Worm (Caenorhabditis elegans) whole organism, early embryonic: ENCODE data around the gene ZK945.8.

Experiments used
- B0310.2 ChIP-seq: sonication (generic microtip); optimal IDR thresholded peaks from 2 replicates; lab custom pipeline; 2016; ENCODE audit warnings: mild to moderate bottlenecking, missing genetic modification characterization, missing compliant biosample characterization
- F13C5.2 ChIP-seq: sonication (generic microtip); optimal IDR thresholded peaks from 2 replicates; lab custom pipeline; 2017; ENCODE audit warnings: mild to moderate bottlenecking, missing genetic modification characterization, inconsistent platforms, missing compliant biosample characterization
- aly-1 ChIP-seq: sonication (generic microtip); optimal IDR thresholded peaks from 2 replicates; lab custom pipeline; 2016; ENCODE audit warnings: missing genetic modification characterization, missing compliant biosample characterization
- ama-1 ChIP-seq: fragments of 150-350 bp; optimal IDR thresholded peaks from 2 replicates; lab custom pipeline; 2014
- ceh-13 ChIP-seq: fragments of 200-800 bp; sonication (Bioruptor generic); optimal IDR thresholded peaks from 2 replicates; lab custom pipeline; 2018; ENCODE audit warnings: mild to moderate bottlenecking, missing genetic modification characterization, missing compliant biosample characterization
- ceh-36 ChIP-seq: sonication (generic microtip); optimal IDR thresholded peaks from 2 replicates; lab custom pipeline; 2016; ENCODE audit warnings: missing genetic modification characterization, inconsistent platforms, missing compliant biosample characterization
- ets-7 ChIP-seq: sonication (generic microtip); optimal IDR thresholded peaks from 2 replicates; lab custom pipeline; 2016; ENCODE audit warnings: missing genotype, missing genetic modification characterization, missing compliant biosample characterization
- flt-1 ChIP-seq: fragments of 200-800 bp; sonication (Bioruptor generic); IDR thresholded peaks from 2 replicates; pipeline ENCODE4 v1.3.6; 2022; ENCODE audit warnings: missing genetic modification characterization, missing compliant biosample characterization
- hmbx-1 ChIP-seq: sonication (generic microtip); optimal IDR thresholded peaks from 2 replicates; lab custom pipeline; 2016; ENCODE audit warnings: mild to moderate bottlenecking, missing genetic modification characterization, missing compliant biosample characterization
- hmg-4 ChIP-seq: fragments of 200-800 bp; sonication (Bioruptor generic); optimal IDR thresholded peaks from 2 replicates; lab custom pipeline; 2018; ENCODE audit warnings: mild to moderate bottlenecking, missing genetic modification characterization, missing compliant biosample characterization
- hnd-1 ChIP-seq: sonication (generic microtip); optimal IDR thresholded peaks from 2 replicates; lab custom pipeline; 2016; ENCODE audit warnings: missing genetic modification characterization, missing compliant biosample characterization
- pes-1 ChIP-seq: fragments of 200-800 bp; sonication (Bioruptor generic); IDR thresholded peaks from 2 replicates; pipeline ENCODE4 v1.3.6; 2022; ENCODE audit warnings: missing genetic modification reagents, missing genetic modification characterization, missing compliant biosample characterization
- scrt-1 ChIP-seq: fragments of 200-800 bp; sonication (Bioruptor generic); IDR thresholded peaks from 2 replicates; pipeline ENCODE4 v1.3.6; 2022; ENCODE audit warnings: missing genetic modification characterization, missing compliant biosample characterization
- sea-1 ChIP-seq: fragments of 200-800 bp; sonication (Bioruptor generic); conservative IDR thresholded peaks from 2 replicates; pipeline ENCODE4 v1.3.6; 2022; ENCODE audit warnings: missing genetic modification characterization, missing compliant biosample characterization
- tbx-11 ChIP-seq: fragments of 200-800 bp; sonication (Bioruptor generic); IDR thresholded peaks from 2 replicates; pipeline ENCODE4 v1.3.6; 2022; ENCODE audit warnings: missing genetic modification characterization, missing compliant biosample characterization
- tbx-37 ChIP-seq: fragments of 200-800 bp; sonication (Bioruptor generic); conservative IDR thresholded peaks from 2 replicates; pipeline ENCODE4 v1.3.6; 2022; ENCODE audit warnings: missing genetic modification reagents, missing genetic modification characterization, missing compliant biosample characterization
- tra-4 ChIP-seq: sonication (generic microtip); optimal IDR thresholded peaks from 2 replicates; lab custom pipeline; 2017; ENCODE audit warnings: missing genetic modification characterization, missing compliant biosample characterization

Gene ZK945.8

DNA sequence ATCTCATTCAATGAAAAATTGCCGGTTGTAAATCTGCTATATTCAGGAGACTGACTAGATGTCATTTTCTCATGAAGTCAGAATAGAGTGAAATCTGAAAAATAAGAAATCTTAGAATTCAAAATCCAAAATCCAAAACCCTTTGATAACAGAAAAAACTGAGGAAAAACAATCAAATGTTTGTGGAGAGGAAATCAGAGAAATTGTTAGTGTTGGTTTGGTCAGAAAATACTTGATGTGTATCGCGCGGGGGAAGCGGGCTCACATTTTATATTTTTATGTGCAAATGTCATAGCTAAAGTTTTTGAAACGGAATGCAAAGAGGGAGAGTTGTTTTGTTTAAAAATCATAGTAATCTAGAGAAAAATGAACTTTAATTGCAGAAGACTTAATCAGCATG is 23.3 kb downstream of the ZK945.8 start, which contains the start of gene F27E5.5:
Gene F27E5.5, minus strand, starts transcription at position 101 of the 400 bp plus-strand sequence.
- TF ChIP-seq sea-1 (GFP tag; lab: Robert Waterston, UW) = no peak
- no peak for TF ChIP-seq ceh-13
- TF ChIP-seq ama-1 (lab: Kevin White, UChicago) = no peak
- TF ChIP-seq ets-7 (tag; lab: Kevin White, UChicago) = no peak
- TF ChIP-seq aly-1 (tag; lab: Kevin White, UChicago) = no peak
- TF ChIP-seq B0310.2 (tag; lab: Kevin White, UChicago) = no peak
- TF ChIP-seq flt-1 (GFP tag; lab: Robert Waterston, UW) = no peak
- TF ChIP-seq F13C5.2 (tag; lab: Kevin White, UChicago) = no peak
- TF ChIP-seq hmbx-1 (tag; lab: Kevin White, UChicago) = no peak
- no peak for TF ChIP-seq ceh-36
- no peak for TF ChIP-seq scrt-1 (GFP tag; lab: Robert Waterston, UW)

DNA sequence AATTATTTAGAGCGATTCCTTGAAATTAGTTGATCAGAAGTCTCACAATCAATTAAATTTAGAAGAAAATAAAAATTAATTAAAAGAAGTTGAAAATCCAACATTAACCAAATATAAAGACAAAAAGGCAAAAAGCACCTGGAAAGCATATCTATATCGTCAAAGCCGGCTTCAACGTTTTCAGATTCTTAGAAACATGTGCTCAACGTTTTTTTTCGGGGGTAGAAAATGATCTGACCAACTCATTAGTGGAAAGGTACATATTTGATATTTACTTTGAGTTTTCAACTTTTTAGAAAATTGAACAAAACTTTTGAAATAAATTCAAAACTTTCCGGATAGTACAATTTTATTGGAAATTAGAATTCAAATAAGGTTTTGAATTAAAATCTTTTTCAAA is 24.4 kb downstream of the ZK945.8 start:
- no peak for TF ChIP-seq F13C5.2 (tag; lab: Kevin White, UChicago)
- TF ChIP-seq scrt-1 (GFP tag; lab: Robert Waterston, UW) = no peak
- TF ChIP-seq tra-4 (tag; lab: Kevin White, UChicago) = no peak
- TF ChIP-seq hnd-1 (tag; lab: Kevin White, UChicago) = no peak
- TF ChIP-seq hmg-4 (GFP tag; lab: Kevin White, UChicago) = no peak
- TF ChIP-seq aly-1 (tag; lab: Kevin White, UChicago) = no peak
- TF ChIP-seq ets-7 (tag; lab: Kevin White, UChicago) = no peak
- no peak for TF ChIP-seq flt-1 (GFP tag; lab: Robert Waterston, UW)
- TF ChIP-seq ceh-36 = no peak
- no peak for TF ChIP-seq B0310.2 (tag; lab: Kevin White, UChicago)
- TF ChIP-seq ama-1 (lab: Kevin White, UChicago) = no peak
- TF ChIP-seq ceh-13 = no peak
- no peak for TF ChIP-seq hmbx-1 (tag; lab: Kevin White, UChicago)
- no peak for TF ChIP-seq tbx-37 (GFP tag; lab: Robert Waterston, UW)
- TF ChIP-seq pes-1 (GFP tag; lab: Robert Waterston, UW) = no peak

DNA sequence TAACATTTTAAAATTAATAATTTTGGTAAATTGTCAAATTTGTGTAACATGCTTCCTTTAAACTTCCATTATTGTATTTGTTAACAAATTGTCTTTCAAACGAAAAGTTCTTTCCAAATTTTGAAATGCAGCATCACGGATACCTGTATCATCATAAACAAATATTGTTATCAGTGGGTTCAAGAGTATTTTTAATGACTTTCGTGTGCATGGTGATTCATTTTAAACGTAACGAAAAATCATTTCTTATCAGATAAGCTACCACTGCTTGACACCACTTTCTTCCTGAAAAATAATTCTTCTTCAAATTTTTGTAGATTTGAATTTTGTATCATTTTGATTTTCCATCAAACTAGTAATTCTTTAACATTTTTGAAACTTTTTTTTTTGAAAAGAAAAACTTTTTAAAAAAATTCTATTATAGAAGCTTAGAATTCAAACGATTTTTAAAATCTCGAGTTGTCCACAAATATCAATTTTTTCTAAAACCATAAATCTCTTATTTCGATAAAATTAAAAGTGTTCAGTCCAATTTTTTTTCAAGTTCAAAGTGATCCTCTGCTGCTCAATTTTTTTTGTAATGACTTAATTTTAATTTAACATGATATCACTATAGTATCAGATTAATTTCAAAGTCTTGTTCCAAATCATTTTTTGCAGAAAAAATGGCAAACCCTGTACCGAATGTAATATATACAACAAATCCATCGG is 26.0 kb downstream of the ZK945.8 start, which contains the start of gene F27E5.9:
Gene F27E5.9, plus strand, starts transcription at position 661 of the 711 bp plus-strand sequence.
- no peak for TF ChIP-seq B0310.2 (tag; lab: Kevin White, UChicago)
- no peak for TF ChIP-seq flt-1 (GFP tag; lab: Robert Waterston, UW)
- no peak for TF ChIP-seq ets-7 (tag; lab: Kevin White, UChicago)
- TF ChIP-seq ceh-13 = no peak
- TF ChIP-seq ama-1 (lab: Kevin White, UChicago) = no peak
- no peak for TF ChIP-seq tra-4 (tag; lab: Kevin White, UChicago)
- TF ChIP-seq sea-1 (GFP tag; lab: Robert Waterston, UW) = no peak
- TF ChIP-seq hmg-4 (GFP tag; lab: Kevin White, UChicago) = no peak
- TF ChIP-seq F13C5.2 (tag; lab: Kevin White, UChicago) = no peak
- no peak for TF ChIP-seq aly-1 (tag; lab: Kevin White, UChicago)
- no peak for TF ChIP-seq hmbx-1 (tag; lab: Kevin White, UChicago)
- no peak for TF ChIP-seq scrt-1 (GFP tag; lab: Robert Waterston, UW)
- no peak for TF ChIP-seq tbx-11 (GFP tag; lab: Robert Waterston, UW)
- TF ChIP-seq hnd-1 (tag; lab: Kevin White, UChicago) = no peak
- TF ChIP-seq ceh-36 = no peak
- TF ChIP-seq tbx-37 (GFP tag; lab: Robert Waterston, UW) = no peak
- no peak for TF ChIP-seq pes-1 (GFP tag; lab: Robert Waterston, UW)

DNA sequence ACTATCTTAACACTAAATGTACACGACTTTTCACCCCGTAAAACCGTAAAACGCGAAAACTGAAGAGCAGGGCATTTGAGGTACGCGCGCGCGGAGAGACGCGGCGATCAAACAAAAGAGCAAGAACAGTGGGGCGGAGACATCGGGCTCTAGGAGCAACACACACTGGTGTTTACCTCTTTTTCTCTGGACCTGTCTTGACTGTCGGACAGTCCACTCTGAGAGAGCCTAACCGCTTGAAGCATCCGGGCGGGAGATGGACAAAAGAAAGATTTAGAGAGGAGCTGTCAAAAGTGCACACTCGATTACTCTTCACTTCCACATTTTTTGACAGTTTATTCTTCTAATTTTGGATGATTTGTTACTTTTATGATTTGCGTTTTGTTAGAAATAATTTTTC is 28.3 kb downstream of the ZK945.8 start:
- TF ChIP-seq ceh-13 (no peak), aly-1 (tag; lab: Kevin White, UChicago) (no peak), sea-1 (GFP tag; lab: Robert Waterston, UW) (no peak), ets-7 (tag; lab: Kevin White, UChicago) (no peak), ceh-36 (no peak), flt-1 (GFP tag; lab: Robert Waterston, UW) (no peak), hnd-1 (tag; lab: Kevin White, UChicago) (no peak), B0310.2 (tag; lab: Kevin White, UChicago) (no peak), F13C5.2 (tag; lab: Kevin White, UChicago) (no peak), ama-1 (lab: Kevin White, UChicago) (no peak), tbx-37 (GFP tag; lab: Robert Waterston, UW) (no peak)

DNA sequence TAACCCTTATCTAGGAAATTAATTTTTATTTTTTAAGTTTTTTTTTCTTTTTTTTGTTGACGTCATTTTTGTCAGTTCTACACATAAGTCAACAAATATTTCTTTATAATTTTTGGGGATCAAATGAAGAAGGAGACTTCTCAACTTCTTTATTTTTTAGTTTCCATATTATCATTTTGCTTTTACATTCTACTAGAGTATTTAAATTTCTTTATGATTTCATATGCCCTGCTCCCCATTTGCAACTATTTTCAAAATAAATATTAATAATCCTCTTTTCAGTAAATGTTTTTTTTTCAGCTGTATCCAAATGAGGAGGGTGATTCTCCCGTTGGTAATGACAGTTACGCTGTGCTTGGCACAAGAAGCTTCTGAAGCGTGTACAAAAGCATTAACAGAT is 28.9 kb downstream of the ZK945.8 start, which contains the start of gene phg-1:
Gene phg-1, plus strand, starts transcription at position 301 of the 400 bp plus-strand sequence.
- TF ChIP-seq ceh-36 (no peak), scrt-1 (GFP tag; lab: Robert Waterston, UW) (no peak), ceh-13 (no peak), tbx-11 (GFP tag; lab: Robert Waterston, UW) (no peak), ama-1 (lab: Kevin White, UChicago) (no peak), hmbx-1 (tag; lab: Kevin White, UChicago) (no peak), sea-1 (GFP tag; lab: Robert Waterston, UW) (no peak), hmg-4 (GFP tag; lab: Kevin White, UChicago) (no peak), B0310.2 (tag; lab: Kevin White, UChicago) (no peak), tbx-37 (GFP tag; lab: Robert Waterston, UW) (no peak), hnd-1 (tag; lab: Kevin White, UChicago) (no peak), flt-1 (GFP tag; lab: Robert Waterston, UW) (no peak), aly-1 (tag; lab: Kevin White, UChicago) (no peak), ets-7 (tag; lab: Kevin White, UChicago) (no peak), F13C5.2 (tag; lab: Kevin White, UChicago) (no peak), pes-1 (GFP tag; lab: Robert Waterston, UW) (no peak), tra-4 (tag; lab: Kevin White, UChicago) (no peak)

DNA sequence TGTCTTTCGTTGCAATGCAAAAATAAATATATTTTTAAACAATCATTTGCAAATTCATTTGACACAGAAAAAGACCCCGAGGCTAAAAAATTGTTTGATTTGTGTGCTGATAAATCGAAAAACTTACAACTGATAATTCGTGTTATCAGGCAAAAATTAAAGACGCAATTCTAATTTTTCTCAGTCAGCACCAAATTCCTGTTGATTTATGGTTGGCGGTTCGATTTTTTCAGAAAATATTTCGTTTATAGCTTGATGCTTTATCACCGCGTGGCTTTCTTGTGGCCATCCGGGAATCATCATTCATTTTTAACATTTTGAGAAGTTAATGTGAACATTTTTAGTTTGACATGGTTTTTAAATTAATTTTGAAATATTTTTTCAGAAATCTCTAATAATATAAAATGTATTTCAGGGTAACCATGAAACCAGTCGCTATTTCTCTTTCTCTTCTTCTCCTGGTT is 30.8 kb downstream of the ZK945.8 start, which contains the start of gene asah-2:
Gene asah-2, plus strand, starts transcription at position 414 of the 464 bp plus-strand sequence.
- TF ChIP-seq scrt-1 (GFP tag; lab: Robert Waterston, UW) (no peak), ama-1 (lab: Kevin White, UChicago) (no peak)
